Worm (Caenorhabditis elegans) whole organism, midembryonic: ENCODE data around the gene nspa-8.

Source experiments
- cog-1 ChIP-seq: sonication (generic microtip); optimal IDR thresholded peaks from 2 replicates; lab custom pipeline; 2016; ENCODE audit warnings: missing genetic modification characterization, missing compliant biosample characterization
- flt-1 ChIP-seq: fragments of 200-800 bp; sonication (Bioruptor generic); IDR thresholded peaks from 2 replicates; pipeline ENCODE4 v1.3.6; 2022; ENCODE audit warnings: missing genetic modification characterization, missing compliant biosample characterization
- klf-2 ChIP-seq: fragments of 200-800 bp; sonication (Bioruptor generic); conservative IDR thresholded peaks from 2 replicates; pipeline ENCODE4 v1.3.6; 2022; ENCODE audit warnings: missing genetic modification reagents, missing genetic modification characterization, missing compliant biosample characterization
- med-1 ChIP-seq: sonication (generic microtip); optimal IDR thresholded peaks from 2 replicates; lab custom pipeline; 2017; ENCODE audit warnings: missing genetic modification characterization, mild to moderate bottlenecking, missing compliant biosample characterization, antibody characterized with exemption, missing genetic modification reagents; ENCODE audit not compliant: insufficient read depth
- ref-1 ChIP-seq: fragments of 200-800 bp; sonication (Bioruptor generic); conservative IDR thresholded peaks from 2 replicates; pipeline ENCODE4 v1.3.6; 2022; ENCODE audit warnings: missing genetic modification reagents, missing genetic modification characterization, missing compliant biosample characterization
- tab-1 ChIP-seq: fragments of 200-800 bp; sonication (Bioruptor generic); IDR thresholded peaks from 2 replicates; pipeline ENCODE4 v1.3.6; 2022; ENCODE audit warnings: missing genetic modification characterization, missing compliant biosample characterization
- ztf-29 ChIP-seq: fragments of 200-800 bp; sonication (Bioruptor generic); IDR thresholded peaks from 2 replicates; pipeline ENCODE4 v1.3.6; 2022; ENCODE audit warnings: missing genetic modification reagents, missing genetic modification characterization, missing compliant biosample characterization

- TF ChIP-seq ztf-29 (GFP tag; lab: Robert Waterston, UW) (no peak), cog-1 (tag; lab: Kevin White, UChicago) (no peak), tab-1 (GFP tag; lab: Robert Waterston, UW) (no peak), klf-2 (GFP tag; lab: Robert Waterston, UW) (no peak), ref-1 (GFP tag; lab: Robert Waterston, UW) (no peak), flt-1 (GFP tag; lab: Robert Waterston, UW) (no peak), med-1 (GFP tag; lab: Kevin White, UChicago) (no peak)
These were observed 48.5 kb upstream of the nspa-8 start, which contains the start of gene ZC412.5 for ce11 chrV:14875371-14875770.
